Worm (Caenorhabditis elegans) whole organism, L2 larva: ENCODE results near the gene dyrb-1.

ENCODE experiments used
- ZK546.5 ChIP-seq: sonication (generic microtip); optimal IDR thresholded peaks from 2 replicates; lab custom pipeline; 2017; ENCODE audit warnings: missing biosample characterization, missing genetic modification characterization
- fos-1 ChIP-seq: fragments of 150-350 bp; optimal IDR thresholded peaks from 2 replicates; lab custom pipeline; 2014; ENCODE audit warnings: missing biosample characterization, missing genetic modification characterization
- mab-5 ChIP-seq: fragments of 150-350 bp; optimal IDR thresholded peaks from 2 replicates; lab custom pipeline; 2014; ENCODE audit warnings: missing biosample characterization, missing genetic modification characterization
- nhr-6 ChIP-seq: fragments of 150-350 bp; optimal IDR thresholded peaks from 2 replicates; lab custom pipeline; 2014; ENCODE audit warnings: missing biosample characterization, missing genetic modification characterization
- unc-55 ChIP-seq: fragments of 150-350 bp; sonication (generic microtip); optimal IDR thresholded peaks from 3 replicates; lab custom pipeline; 2014; ENCODE audit warnings: missing biosample characterization, missing genetic modification reagents, missing genetic modification characterization
- unc-62 ChIP-seq: fragments of 150-350 bp; optimal IDR thresholded peaks from 2 replicates; lab custom pipeline; 2014; ENCODE audit warnings: missing biosample characterization, missing genetic modification reagents, missing genetic modification characterization
- ztf-11 ChIP-seq: sonication (generic microtip); optimal IDR thresholded peaks from 2 replicates; lab custom pipeline; 2017; ENCODE audit warnings: missing biosample characterization, missing genetic modification characterization

DNA sequence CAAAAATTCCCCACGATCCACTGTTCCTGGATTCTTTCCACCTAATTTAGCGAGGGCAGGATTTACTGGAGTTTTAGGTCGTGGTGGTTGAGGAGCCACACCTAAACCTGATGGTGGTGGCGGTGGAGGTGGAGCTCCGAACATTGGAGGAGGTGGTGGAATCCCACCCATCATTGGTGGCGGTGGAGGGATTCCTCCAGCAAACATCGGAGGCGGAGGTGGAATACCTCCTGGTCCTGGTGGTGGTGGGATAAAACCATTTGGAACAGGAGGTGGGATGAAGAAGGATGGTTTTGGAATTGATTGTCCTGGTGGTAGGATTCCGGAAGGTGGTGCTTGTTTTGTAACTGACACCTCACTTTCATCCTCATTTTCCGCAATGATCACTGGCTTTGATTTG lies 37.1 kb downstream of the dyrb-1 start:
- no peak for TF ChIP-seq unc-62
- no peak for TF ChIP-seq fos-1 (tag; lab: Kevin White, UChicago)
- TF ChIP-seq unc-55: no peak
- TF ChIP-seq ztf-11 (tag; lab: Kevin White, UChicago): no peak
- TF ChIP-seq nhr-6: no peak
- TF ChIP-seq mab-5: no peak
- no peak for TF ChIP-seq ZK546.5 (tag; lab: Kevin White, UChicago)
